Worm (Caenorhabditis elegans) whole organism, midembryonic: Measurements from ENCODE around the gene srab-4.

Experiments
- T22C8.4 ChIP-seq: fragments of 200-800 bp; sonication (Bioruptor generic); IDR thresholded peaks from 2 replicates; pipeline ENCODE4 v1.3.6; 2022; ENCODE audit warnings: missing genetic modification characterization, missing compliant biosample characterization
- flt-1 ChIP-seq: fragments of 200-800 bp; sonication (Bioruptor generic); IDR thresholded peaks from 2 replicates; pipeline ENCODE4 v1.3.6; 2022; ENCODE audit warnings: missing genetic modification characterization, missing compliant biosample characterization
- klf-2 ChIP-seq: fragments of 200-800 bp; sonication (Bioruptor generic); conservative IDR thresholded peaks from 2 replicates; pipeline ENCODE4 v1.3.6; 2022; ENCODE audit warnings: missing genetic modification reagents, missing genetic modification characterization, missing compliant biosample characterization
- med-1 ChIP-seq: sonication (generic microtip); optimal IDR thresholded peaks from 2 replicates; lab custom pipeline; 2017; ENCODE audit warnings: missing genetic modification characterization, mild to moderate bottlenecking, missing compliant biosample characterization, antibody characterized with exemption, missing genetic modification reagents; ENCODE audit not compliant: insufficient read depth
- tab-1 ChIP-seq: fragments of 200-800 bp; sonication (Bioruptor generic); IDR thresholded peaks from 2 replicates; pipeline ENCODE4 v1.3.6; 2022; ENCODE audit warnings: missing genetic modification characterization, missing compliant biosample characterization
- ztf-23 ChIP-seq: fragments of 200-800 bp; sonication (Bioruptor generic); IDR thresholded peaks from 2 replicates; pipeline ENCODE4 v1.3.6; 2022; ENCODE audit warnings: missing genetic modification reagents, missing genetic modification characterization, missing compliant biosample characterization

ce11 chrV:7000734-7001133, 3.2 kb upstream of the srab-4 start:
- TF ChIP-seq med-1 (no peak), T22C8.4 (GFP tag; lab: Robert Waterston, UW) (no peak), flt-1 (GFP tag; lab: Robert Waterston, UW) (no peak), tab-1 (no peak), klf-2 (GFP tag; lab: Robert Waterston, UW) (no peak), ztf-23 (GFP tag; lab: Robert Waterston, UW) (no peak)
